Worm (Caenorhabditis elegans): Measurements from ENCODE around the gene nrde-2.

DNA sequence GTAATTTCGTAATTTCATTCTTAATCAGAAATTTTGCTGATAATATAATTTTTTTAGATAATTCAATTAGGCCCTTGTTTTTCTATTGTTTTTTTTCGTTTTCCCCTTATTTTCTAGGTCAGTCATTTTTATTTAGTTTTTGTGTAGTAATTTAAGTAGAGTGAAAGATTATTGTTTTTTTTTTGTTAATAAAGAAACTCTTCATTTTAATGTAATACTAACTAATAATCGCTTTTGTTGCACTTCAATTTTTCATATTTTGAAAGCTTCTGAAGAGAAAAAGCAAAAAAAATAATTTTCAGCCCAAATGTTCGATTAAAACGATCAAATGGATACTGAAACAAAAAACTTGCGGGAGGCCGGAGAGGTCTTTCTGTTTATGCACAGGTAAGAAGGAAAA, 3.5 kb upstream of the nrde-2 start, which contains the start of gene F54B3.1:
- no peak for TF ChIP-seq unc-62 (GFP tag; optimal IDR thresholded peaks at IDR 0.05 in 1 of 2)
- TF ChIP-seq unc-62 (tag; optimal IDR thresholded peaks at IDR 0.05) = no peak
- TF ChIP-seq nhr-111 (GFP tag; optimal IDR thresholded peaks at IDR 0.05) = no peak
- no peak for TF ChIP-seq lin-15B (tag; optimal IDR thresholded peaks at IDR 0.05)
- TF ChIP-seq mdl-1 (tag; optimal IDR thresholded peaks at IDR 0.05) = no peak
- TF ChIP-seq pqm-1 (tag; optimal IDR thresholded peaks at IDR 0.05) = no peak
- no peak for TF ChIP-seq F44E2.7 (GFP tag; IDR thresholded peaks at IDR 0.05)
- TF ChIP-seq lin-13 (GFP tag; optimal IDR thresholded peaks at IDR 0.05) = no peak
- no peak for TF ChIP-seq nhr-77 (tag; optimal IDR thresholded peaks at IDR 0.05)
- no peak for TF ChIP-seq nhr-10 (tag; optimal IDR thresholded peaks at IDR 0.05)
- TF ChIP-seq nhr-25 (tag; optimal IDR thresholded peaks at IDR 0.05; ENCODE audit: borderline replicate concordance, insufficient read depth) = no peak

All from whole organism, L4 larva.